Worm (Caenorhabditis elegans) whole organism, late embryonic: ENCODE results near the gene fip-5.

Source experiments
- F13H6.1 ChIP-seq: sonication (generic microtip); optimal IDR thresholded peaks from 2 replicates; lab custom pipeline; 2016; ENCODE audit warnings: missing genetic modification characterization, missing compliant biosample characterization
- K02D7.2 ChIP-seq: sonication (generic microtip); optimal IDR thresholded peaks from 2 replicates; lab custom pipeline; 2017; ENCODE audit warnings: mild to moderate bottlenecking, missing genetic modification characterization, missing compliant biosample characterization
- K09A11.1 ChIP-seq: sonication (generic microtip); optimal IDR thresholded peaks from 2 replicates; lab custom pipeline; 2017; ENCODE audit warnings: antibody characterized with exemption, mild to moderate bottlenecking, missing genetic modification characterization, missing compliant biosample characterization; ENCODE audit not compliant: insufficient read depth
- Y22D7AL.16 ChIP-seq: sonication (generic microtip); optimal IDR thresholded peaks from 2 replicates; lab custom pipeline; 2016; ENCODE audit warnings: missing genetic modification characterization, missing compliant biosample characterization
- ceh-14 ChIP-seq: sonication (generic microtip); optimal IDR thresholded peaks from 2 replicates; lab custom pipeline; 2016; ENCODE audit warnings: missing genotype, missing genetic modification characterization, missing compliant biosample characterization
- ceh-18 ChIP-seq: sonication (generic microtip); optimal IDR thresholded peaks from 2 replicates; lab custom pipeline; 2016; ENCODE audit warnings: missing genetic modification characterization, missing compliant biosample characterization
- ceh-19 ChIP-seq: fragments of 200-800 bp; sonication (Bioruptor generic); optimal IDR thresholded peaks from 2 replicates; lab custom pipeline; 2018; ENCODE audit warnings: mild to moderate bottlenecking, missing genetic modification characterization, missing compliant biosample characterization
- ceh-2 ChIP-seq: sonication (generic microtip); optimal IDR thresholded peaks from 2 replicates; lab custom pipeline; 2016; ENCODE audit warnings: missing genotype, missing genetic modification characterization, missing compliant biosample characterization
- ceh-31 ChIP-seq: sonication (generic microtip); optimal IDR thresholded peaks from 2 replicates; lab custom pipeline; 2016; ENCODE audit warnings: missing genetic modification characterization, missing compliant biosample characterization
- ceh-34 ChIP-seq: sonication (generic microtip); optimal IDR thresholded peaks from 2 replicates; lab custom pipeline; 2016; ENCODE audit warnings: mild to moderate bottlenecking, missing genetic modification characterization, missing compliant biosample characterization
- ceh-45 ChIP-seq: fragments of 200-800 bp; sonication (Bioruptor generic); IDR thresholded peaks from 2 replicates; pipeline ENCODE4 v1.3.6; 2022; ENCODE audit warnings: missing genetic modification reagents, missing genetic modification characterization, missing compliant biosample characterization
- ceh-6 ChIP-seq: fragments of 200-800 bp; sonication (Bioruptor generic); optimal IDR thresholded peaks from 2 replicates; lab custom pipeline; 2018; ENCODE audit warnings: mild to moderate bottlenecking, missing genetic modification characterization, missing compliant biosample characterization
- ceh-9 ChIP-seq: sonication (generic microtip); optimal IDR thresholded peaks from 2 replicates; lab custom pipeline; 2016; ENCODE audit warnings: mild to moderate bottlenecking, missing genetic modification characterization, inconsistent platforms, missing compliant biosample characterization
- che-1 ChIP-seq: sonication (generic microtip); optimal IDR thresholded peaks from 2 replicates; lab custom pipeline; 2016; ENCODE audit warnings: mild to moderate bottlenecking, missing genetic modification characterization, missing compliant biosample characterization
- elt-4 ChIP-seq: sonication (generic microtip); optimal IDR thresholded peaks from 2 replicates; lab custom pipeline; 2016; ENCODE audit warnings: missing genetic modification characterization, missing compliant biosample characterization
- eyg-1 ChIP-seq: sonication (generic microtip); optimal IDR thresholded peaks from 2 replicates; lab custom pipeline; 2016; ENCODE audit warnings: missing genotype, missing genetic modification characterization, missing compliant biosample characterization
- fax-1 ChIP-seq: sonication (generic microtip); optimal IDR thresholded peaks from 2 replicates; lab custom pipeline; 2016; ENCODE audit warnings: missing genotype, missing genetic modification characterization, missing compliant biosample characterization
- hlh-15 ChIP-seq: sonication (generic microtip); optimal IDR thresholded peaks from 2 replicates; lab custom pipeline; 2016; ENCODE audit warnings: missing genetic modification characterization, missing compliant biosample characterization
- lim-6 ChIP-seq: sonication (generic microtip); optimal IDR thresholded peaks from 2 replicates; lab custom pipeline; 2016; ENCODE audit warnings: missing genetic modification characterization, missing compliant biosample characterization
- lin-11 ChIP-seq: fragments of 200-800 bp; sonication (Bioruptor generic); optimal IDR thresholded peaks from 2 replicates; lab custom pipeline; 2018; ENCODE audit warnings: mild to moderate bottlenecking, missing genetic modification characterization, missing compliant biosample characterization
- madf-2 ChIP-seq: sonication (generic microtip); optimal IDR thresholded peaks from 2 replicates; lab custom pipeline; 2017; ENCODE audit warnings: missing genetic modification characterization, missing compliant biosample characterization
- nhr-11 ChIP-seq: fragments of 150-350 bp; optimal IDR thresholded peaks from 2 replicates; lab custom pipeline; 2014; ENCODE audit warnings: missing biosample characterization, missing genetic modification characterization
- npax-4 ChIP-seq: sonication (generic microtip); optimal IDR thresholded peaks from 2 replicates; lab custom pipeline; 2016; ENCODE audit warnings: missing genetic modification characterization, missing compliant biosample characterization
- odd-2 ChIP-seq: sonication (generic microtip); optimal IDR thresholded peaks from 2 replicates; lab custom pipeline; 2017; ENCODE audit warnings: antibody characterized with exemption, mild to moderate bottlenecking, missing genetic modification characterization, missing compliant biosample characterization
- pag-3 ChIP-seq: sonication (generic microtip); optimal IDR thresholded peaks from 2 replicates; lab custom pipeline; 2016; ENCODE audit warnings: missing compliant biosample characterization, missing genetic modification characterization, borderline replicate concordance
- pat-9 ChIP-seq: fragments of 200-800 bp; sonication (Bioruptor generic); optimal IDR thresholded peaks from 2 replicates; lab custom pipeline; 2018; ENCODE audit warnings: mild to moderate bottlenecking, missing genetic modification characterization, moderate library complexity, missing compliant biosample characterization
- pha-2 ChIP-seq: sonication (generic microtip); optimal IDR thresholded peaks from 2 replicates; lab custom pipeline; 2017; ENCODE audit warnings: mild to moderate bottlenecking, missing genetic modification characterization, missing compliant biosample characterization
- rnt-1 ChIP-seq: sonication (generic microtip); optimal IDR thresholded peaks from 2 replicates; lab custom pipeline; 2016; ENCODE audit warnings: missing genetic modification characterization, missing compliant biosample characterization
- sox-4 ChIP-seq: sonication (generic microtip); optimal IDR thresholded peaks from 2 replicates; lab custom pipeline; 2017; ENCODE audit warnings: mild to moderate bottlenecking, missing genetic modification characterization, inconsistent platforms, missing compliant biosample characterization
- syd-9 ChIP-seq: sonication (generic microtip); optimal IDR thresholded peaks from 2 replicates; lab custom pipeline; 2016; ENCODE audit warnings: mild to moderate bottlenecking, missing genetic modification characterization, moderate library complexity, missing compliant biosample characterization
- tbx-2 ChIP-seq: sonication (generic microtip); optimal IDR thresholded peaks from 2 replicates; lab custom pipeline; 2016; ENCODE audit warnings: missing genetic modification characterization, missing compliant biosample characterization
- unc-3 ChIP-seq, 2 experiments: fragments of 200-800 bp in 1 of 2; sonication (Bioruptor generic) in 1 of 2; sonication (generic microtip) in 1 of 2; conservative IDR thresholded peaks in 1 of 2; optimal IDR thresholded peaks in 1 of 2; 2 replicates each; pipeline versions ENCODE4 v1.3.6 to Lab custom; 2016 to 2022; ENCODE audit warnings: missing compliant biosample characterization in 2 of 2, missing genetic modification characterization in 2 of 2, missing genetic modification reagents in 1 of 2
- unc-42 ChIP-seq: sonication (generic microtip); optimal IDR thresholded peaks from 2 replicates; lab custom pipeline; 2016; ENCODE audit warnings: missing genotype, missing genetic modification characterization, missing compliant biosample characterization
- unc-55 ChIP-seq: sonication (generic microtip); optimal IDR thresholded peaks from 2 replicates; lab custom pipeline; 2017; ENCODE audit warnings: missing biosample characterization, missing genetic modification reagents, missing genetic modification characterization
- unc-86 ChIP-seq: sonication (generic microtip); optimal IDR thresholded peaks from 2 replicates; lab custom pipeline; 2016; ENCODE audit warnings: missing genetic modification characterization, missing compliant biosample characterization
- ztf-16 ChIP-seq: sonication (generic microtip); optimal IDR thresholded peaks from 2 replicates; lab custom pipeline; 2017; ENCODE audit warnings: missing genetic modification characterization, missing compliant biosample characterization

fip-5 gene

ce11 chrX:10332035-10332614 is 29.6 kb downstream of the fip-5 start:
- peak; percentile 41 for TF ChIP-seq ceh-31 (tag; lab: Kevin White, UChicago)
- TF ChIP-seq lim-6 (tag; lab: Kevin White, UChicago): no peak
- no peak for TF ChIP-seq eyg-1
- TF ChIP-seq pha-2 (tag; lab: Kevin White, UChicago): no peak
- no peak for TF ChIP-seq npax-4 (tag; lab: Kevin White, UChicago)
- TF ChIP-seq hlh-15 (tag; lab: Kevin White, UChicago): no peak
- TF ChIP-seq unc-86 (tag; lab: Kevin White, UChicago): no peak
- TF ChIP-seq Y22D7AL.16 (tag; lab: Kevin White, UChicago): no peak
- TF ChIP-seq ceh-18 (tag; lab: Kevin White, UChicago): peak; percentile 5
- TF ChIP-seq pag-3 (tag; lab: Kevin White, UChicago): no peak
- TF ChIP-seq nhr-11: no peak
- TF ChIP-seq unc-42 (tag; lab: Kevin White, UChicago): peak; percentile 39
- no peak for TF ChIP-seq madf-2
- peak; percentile 24 for TF ChIP-seq rnt-1 (tag; lab: Kevin White, UChicago)
- no peak for TF ChIP-seq ceh-6 (GFP tag; lab: Kevin White, UChicago)
- no peak for TF ChIP-seq sox-4 (tag; lab: Kevin White, UChicago)
- TF ChIP-seq tbx-2: peak; percentile 20
- peak; percentile 0 for TF ChIP-seq ceh-34
- no peak for TF ChIP-seq K09A11.1
- TF ChIP-seq odd-2 (tag; lab: Kevin White, UChicago): no peak
- no peak for TF ChIP-seq ceh-9 (tag; lab: Kevin White, UChicago)
- TF ChIP-seq K02D7.2 (tag; lab: Kevin White, UChicago): no peak
- TF ChIP-seq unc-55 (GFP tag; lab: Kevin White, UChicago): peak; percentile 25
- peak; percentile 10 for TF ChIP-seq syd-9 (tag; lab: Kevin White, UChicago)

ce11 chrX:10333301-10333854 is 30.8 kb downstream of the fip-5 start, which contains the start of gene R07E3.4:
Gene R07E3.4 (minus strand): TSS chrX:10333351.
- no peak for TF ChIP-seq pha-2 (tag; lab: Kevin White, UChicago)
- TF ChIP-seq lin-11 (tag; lab: Kevin White, UChicago): no peak
- TF ChIP-seq che-1 (tag; lab: Kevin White, UChicago): no peak
- TF ChIP-seq F13H6.1 (tag; lab: Kevin White, UChicago): no peak
- no peak for TF ChIP-seq ceh-2 (tag; lab: Kevin White, UChicago)
- no peak for TF ChIP-seq ztf-16 (tag; lab: Kevin White, UChicago)
- TF ChIP-seq pat-9 (tag; lab: Kevin White, UChicago): no peak
- no peak for TF ChIP-seq unc-42 (tag; lab: Kevin White, UChicago)
- no peak for TF ChIP-seq madf-2
- TF ChIP-seq ceh-14: no peak
- no peak for TF ChIP-seq syd-9 (tag; lab: Kevin White, UChicago)
- TF ChIP-seq K09A11.1: no peak
- TF ChIP-seq ceh-6 (GFP tag; lab: Kevin White, UChicago): no peak
- TF ChIP-seq, all 69 proteins: peak for 0

ce11 chrX:10336138-10336537 is 33.6 kb downstream of the fip-5 start, which contains the start of gene idpa-3:
Gene idpa-3 (plus strand): TSS chrX:10336438.
- TF ChIP-seq ceh-14 (no peak), ceh-9 (tag; lab: Kevin White, UChicago) (no peak), fax-1 (tag; lab: Kevin White, UChicago) (no peak), lim-6 (tag; lab: Kevin White, UChicago) (no peak), ceh-2 (tag; lab: Kevin White, UChicago) (no peak), nhr-11 (no peak)
- TF ChIP-seq, all 69 proteins: peak for 0

- TF ChIP-seq unc-3 (GFP tag; conservative IDR thresholded peaks at IDR 0.05; lab: Robert Waterston, UW): 0 out of 2 replicates have a peak, but pooled peaks have one; percentile 17
- no peak for TF ChIP-seq unc-3 (tag; optimal IDR thresholded peaks at IDR 0.05; lab: Kevin White, UChicago)
- TF ChIP-seq ceh-19 (GFP tag; lab: Kevin White, UChicago): no peak
- TF ChIP-seq elt-4 (tag; lab: Kevin White, UChicago): peak; percentile 57
- TF ChIP-seq syd-9 (tag; lab: Kevin White, UChicago): peak; percentile 14
- TF ChIP-seq ceh-45 (GFP tag; lab: Robert Waterston, UW): no peak
Observed at ce11 chrX:10336592-10336991, 34.1 kb downstream of the fip-5 start.
